Worm (Caenorhabditis elegans): ENCODE data around the gene pals-33.

ce11 chrV:3702998-3703397, 29.8 kb downstream of the pals-33 start:
- TF ChIP-seq F57C9.4 (tag; optimal IDR thresholded peaks at IDR 0.05) (no peak), ztf-18 (tag; optimal IDR thresholded peaks at IDR 0.05) (no peak), snpc-3.4 (tag; optimal IDR thresholded peaks at IDR 0.05) (no peak), ama-1 (optimal IDR thresholded peaks at IDR 0.05) (no peak), ama-1 (GFP tag; optimal IDR thresholded peaks at IDR 0.05) (no peak), F10E7.11 (tag; optimal IDR thresholded peaks at IDR 0.05) (no peak), let-607 (tag; optimal IDR thresholded peaks at IDR 0.05) (no peak), nhr-120 (GFP tag; IDR thresholded peaks at IDR 0.05) (no peak), aptf-2 (GFP tag; conservative IDR thresholded peaks at IDR 0.05) (no peak), K11D2.4 (GFP tag; IDR thresholded peaks at IDR 0.05) (no peak), nhr-179 (tag; optimal IDR thresholded peaks at IDR 0.05) (no peak), ztf-25 (GFP tag; IDR thresholded peaks at IDR 0.05) (no peak), pha-4 (tag; optimal IDR thresholded peaks at IDR 0.05) (no peak), ekl-4 (GFP tag; IDR thresholded peaks at IDR 0.05) (no peak), B0019.2 (GFP tag; conservative IDR thresholded peaks at IDR 0.05) (no peak)
